Worm (Caenorhabditis elegans) whole organism, early embryonic: ENCODE results near the gene R02E12.12.

Source experiments
- B0310.2 ChIP-seq: sonication (generic microtip); optimal IDR thresholded peaks from 2 replicates; lab custom pipeline; 2016; ENCODE audit warnings: mild to moderate bottlenecking, missing genetic modification characterization, missing compliant biosample characterization
- F13C5.2 ChIP-seq: sonication (generic microtip); optimal IDR thresholded peaks from 2 replicates; lab custom pipeline; 2017; ENCODE audit warnings: mild to moderate bottlenecking, missing genetic modification characterization, inconsistent platforms, missing compliant biosample characterization
- aly-1 ChIP-seq: sonication (generic microtip); optimal IDR thresholded peaks from 2 replicates; lab custom pipeline; 2016; ENCODE audit warnings: missing genetic modification characterization, missing compliant biosample characterization
- ama-1 ChIP-seq: fragments of 150-350 bp; optimal IDR thresholded peaks from 2 replicates; lab custom pipeline; 2014
- ceh-13 ChIP-seq: fragments of 200-800 bp; sonication (Bioruptor generic); optimal IDR thresholded peaks from 2 replicates; lab custom pipeline; 2018; ENCODE audit warnings: mild to moderate bottlenecking, missing genetic modification characterization, missing compliant biosample characterization
- ceh-36 ChIP-seq: sonication (generic microtip); optimal IDR thresholded peaks from 2 replicates; lab custom pipeline; 2016; ENCODE audit warnings: missing genetic modification characterization, inconsistent platforms, missing compliant biosample characterization
- ets-7 ChIP-seq: sonication (generic microtip); optimal IDR thresholded peaks from 2 replicates; lab custom pipeline; 2016; ENCODE audit warnings: missing genotype, missing genetic modification characterization, missing compliant biosample characterization
- flt-1 ChIP-seq: fragments of 200-800 bp; sonication (Bioruptor generic); IDR thresholded peaks from 2 replicates; pipeline ENCODE4 v1.3.6; 2022; ENCODE audit warnings: missing genetic modification characterization, missing compliant biosample characterization
- hmbx-1 ChIP-seq: sonication (generic microtip); optimal IDR thresholded peaks from 2 replicates; lab custom pipeline; 2016; ENCODE audit warnings: mild to moderate bottlenecking, missing genetic modification characterization, missing compliant biosample characterization
- hmg-4 ChIP-seq: fragments of 200-800 bp; sonication (Bioruptor generic); optimal IDR thresholded peaks from 2 replicates; lab custom pipeline; 2018; ENCODE audit warnings: mild to moderate bottlenecking, missing genetic modification characterization, missing compliant biosample characterization
- hnd-1 ChIP-seq: sonication (generic microtip); optimal IDR thresholded peaks from 2 replicates; lab custom pipeline; 2016; ENCODE audit warnings: missing genetic modification characterization, missing compliant biosample characterization
- pes-1 ChIP-seq: fragments of 200-800 bp; sonication (Bioruptor generic); IDR thresholded peaks from 2 replicates; pipeline ENCODE4 v1.3.6; 2022; ENCODE audit warnings: missing genetic modification reagents, missing genetic modification characterization, missing compliant biosample characterization
- scrt-1 ChIP-seq: fragments of 200-800 bp; sonication (Bioruptor generic); IDR thresholded peaks from 2 replicates; pipeline ENCODE4 v1.3.6; 2022; ENCODE audit warnings: missing genetic modification characterization, missing compliant biosample characterization
- sea-1 ChIP-seq: fragments of 200-800 bp; sonication (Bioruptor generic); conservative IDR thresholded peaks from 2 replicates; pipeline ENCODE4 v1.3.6; 2022; ENCODE audit warnings: missing genetic modification characterization, missing compliant biosample characterization
- tbx-11 ChIP-seq: fragments of 200-800 bp; sonication (Bioruptor generic); IDR thresholded peaks from 2 replicates; pipeline ENCODE4 v1.3.6; 2022; ENCODE audit warnings: missing genetic modification characterization, missing compliant biosample characterization
- tbx-37 ChIP-seq: fragments of 200-800 bp; sonication (Bioruptor generic); conservative IDR thresholded peaks from 2 replicates; pipeline ENCODE4 v1.3.6; 2022; ENCODE audit warnings: missing genetic modification reagents, missing genetic modification characterization, missing compliant biosample characterization
- tra-4 ChIP-seq: sonication (generic microtip); optimal IDR thresholded peaks from 2 replicates; lab custom pipeline; 2017; ENCODE audit warnings: missing genetic modification characterization, missing compliant biosample characterization

R02E12.12 gene

ce11 chrX:4003220-4003619, at the start of gene R02E12.12:
TSS of gene R02E12.12 (plus strand) at chrX:4003520.
- TF ChIP-seq scrt-1 (GFP tag; lab: Robert Waterston, UW) (no peak), pes-1 (GFP tag; lab: Robert Waterston, UW) (no peak), tra-4 (no peak), ama-1 (lab: Kevin White, UChicago) (no peak), hmg-4 (GFP tag; lab: Kevin White, UChicago) (no peak), hmbx-1 (no peak), aly-1 (tag; lab: Kevin White, UChicago) (no peak), ets-7 (tag; lab: Kevin White, UChicago) (no peak), flt-1 (GFP tag; lab: Robert Waterston, UW) (no peak), B0310.2 (tag; lab: Kevin White, UChicago) (no peak), tbx-11 (GFP tag; lab: Robert Waterston, UW) (no peak), F13C5.2 (no peak), ceh-36 (tag; lab: Kevin White, UChicago) (no peak), tbx-37 (no peak), sea-1 (GFP tag; lab: Robert Waterston, UW) (no peak)

DNA sequence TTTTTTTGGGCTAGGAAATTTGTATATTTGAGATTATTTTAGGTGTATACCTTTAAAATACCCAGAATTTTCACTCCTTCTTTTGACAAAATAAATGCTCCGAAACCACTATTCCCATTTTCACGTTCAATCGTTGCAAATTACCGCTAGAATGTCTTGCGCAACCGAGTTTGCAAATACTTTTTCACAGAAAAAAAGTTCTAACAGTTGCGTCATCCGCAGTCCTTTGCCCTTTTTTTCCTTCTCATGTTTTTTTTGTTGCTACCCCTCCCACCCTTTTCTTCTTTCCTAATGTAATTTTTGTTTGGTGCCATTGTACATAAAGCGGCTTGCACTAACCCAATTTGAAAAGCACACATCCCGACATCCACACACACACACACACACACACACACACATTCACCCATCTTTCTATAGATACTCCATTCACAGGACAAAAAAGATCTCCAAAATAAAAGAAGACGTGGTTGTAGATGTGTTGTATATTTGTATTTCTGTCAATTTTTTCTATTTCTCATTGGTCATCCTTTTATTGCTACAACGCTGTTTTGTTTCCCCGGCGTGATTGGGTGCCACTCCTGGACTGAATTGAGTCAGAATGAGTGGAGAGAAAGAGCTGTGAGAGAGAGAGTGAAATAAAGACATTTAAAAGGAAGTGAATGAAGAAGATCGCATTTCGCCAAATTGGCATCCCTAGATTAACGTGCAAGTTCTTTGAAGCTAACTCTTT, 45.7 kb upstream of the R02E12.12 start:
- TF ChIP-seq flt-1 (GFP tag; lab: Robert Waterston, UW), result no peak
- TF ChIP-seq ceh-13, result no peak
- no peak for TF ChIP-seq pes-1 (GFP tag; lab: Robert Waterston, UW)
- TF ChIP-seq tbx-11 (GFP tag; lab: Robert Waterston, UW), result no peak
- no peak for TF ChIP-seq F13C5.2
- TF ChIP-seq hmg-4 (GFP tag; lab: Kevin White, UChicago), result no peak
- TF ChIP-seq tbx-37, result no peak
- TF ChIP-seq aly-1 (tag; lab: Kevin White, UChicago), result no peak
- TF ChIP-seq B0310.2 (tag; lab: Kevin White, UChicago), result no peak
- no peak for TF ChIP-seq scrt-1 (GFP tag; lab: Robert Waterston, UW)

- TF ChIP-seq flt-1 (GFP tag; lab: Robert Waterston, UW), result no peak
Measured at ce11 chrX:3958252-3958651, 45.1 kb upstream of the R02E12.12 start, which contains the start of gene lin-18. TSS of gene lin-18 (plus strand) at chrX:3958552.

DNA sequence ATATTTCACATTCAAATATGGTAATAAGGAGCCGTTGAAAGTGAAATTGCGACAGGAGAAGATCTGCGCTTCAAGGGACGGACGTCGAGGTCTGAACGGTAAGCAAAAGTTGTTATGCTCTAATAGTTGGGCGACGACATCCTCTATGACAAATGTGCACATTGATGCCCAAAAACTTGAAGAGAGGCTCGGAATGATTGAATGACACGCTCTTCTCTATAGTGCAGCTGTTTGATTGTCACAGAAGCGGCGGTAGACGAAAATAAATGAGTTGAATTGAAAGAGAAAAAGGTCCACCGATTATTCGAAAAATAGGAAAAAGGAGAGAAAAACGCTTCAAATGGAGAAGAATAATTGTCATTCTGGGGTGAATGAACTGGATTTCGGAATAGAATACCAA, 44.1 kb upstream of the R02E12.12 start:
- TF ChIP-seq flt-1 (GFP tag; lab: Robert Waterston, UW) (no peak), sea-1 (GFP tag; lab: Robert Waterston, UW) (no peak)

ce11 chrX:3960345-3960744, 43.0 kb upstream of the R02E12.12 start:
- no peak for TF ChIP-seq hmbx-1

DNA sequence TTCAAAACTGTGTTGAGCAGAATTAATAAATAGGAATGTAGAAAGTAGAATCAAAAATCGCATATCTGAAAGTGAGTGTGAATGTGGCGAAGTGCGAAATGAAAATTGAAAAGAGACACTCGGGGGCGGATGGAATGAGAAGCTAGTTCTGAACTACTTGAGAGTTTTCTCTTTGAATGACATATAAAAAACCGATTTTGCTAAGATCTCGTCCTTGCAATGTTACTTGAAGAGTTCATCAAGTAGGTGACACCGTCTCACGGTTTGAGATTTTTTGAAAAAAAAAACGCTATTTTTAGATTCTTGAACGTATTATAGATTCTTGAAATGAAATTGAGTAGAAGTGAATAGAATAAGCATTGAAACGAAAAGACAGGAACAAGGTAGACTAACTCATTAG, 37.0 kb upstream of the R02E12.12 start, which contains the start of gene C16B8.2:
C16B8.2 (minus strand) TSS at position 101 of the 400 bp plus-strand sequence.
- TF ChIP-seq aly-1 (tag; lab: Kevin White, UChicago) (no peak), pes-1 (GFP tag; lab: Robert Waterston, UW) (no peak), tra-4 (no peak), B0310.2 (tag; lab: Kevin White, UChicago) (no peak), tbx-11 (GFP tag; lab: Robert Waterston, UW) (no peak), hmg-4 (GFP tag; lab: Kevin White, UChicago) (no peak), ama-1 (lab: Kevin White, UChicago) (no peak), tbx-37 (no peak), sea-1 (GFP tag; lab: Robert Waterston, UW) (no peak), hnd-1 (tag; lab: Kevin White, UChicago) (no peak), flt-1 (GFP tag; lab: Robert Waterston, UW) (no peak), ets-7 (tag; lab: Kevin White, UChicago) (no peak), hmbx-1 (no peak), ceh-36 (tag; lab: Kevin White, UChicago) (no peak), scrt-1 (GFP tag; lab: Robert Waterston, UW) (no peak), F13C5.2 (no peak), ceh-13 (no peak)

ce11 chrX:3968209-3968960, 34.9 kb upstream of the R02E12.12 start, which contains the start of gene C16B8.3:
TSS of gene C16B8.3 (minus strand) at chrX:3968634.
- TF ChIP-seq F13C5.2 (no peak), tbx-11 (GFP tag; lab: Robert Waterston, UW) (no peak), hmg-4 (GFP tag; lab: Kevin White, UChicago) (no peak), ama-1 (lab: Kevin White, UChicago) (no peak), ceh-36 (tag; lab: Kevin White, UChicago) (no peak), hnd-1 (tag; lab: Kevin White, UChicago) (no peak), tbx-37 (no peak), ceh-13 (no peak), pes-1 (GFP tag; lab: Robert Waterston, UW) (no peak), flt-1 (GFP tag; lab: Robert Waterston, UW) (no peak), aly-1 (tag; lab: Kevin White, UChicago) (no peak), tra-4 (no peak), hmbx-1 (no peak), scrt-1 (GFP tag; lab: Robert Waterston, UW) (no peak), sea-1 (GFP tag; lab: Robert Waterston, UW) (no peak), B0310.2 (tag; lab: Kevin White, UChicago) (no peak), ets-7 (tag; lab: Kevin White, UChicago) (no peak)
